Worm (Caenorhabditis elegans) whole organism, midembryonic: ENCODE measurements around the gene F23H11.4.
A peak's percentile ranks its signal among the peaks of the same experiment; 100 is the strongest.

ENCODE experiments used
- T22C8.4 ChIP-seq: fragments of 200-800 bp; sonication (Bioruptor generic); IDR thresholded peaks from 2 replicates; pipeline ENCODE4 v1.3.6; 2022; ENCODE audit warnings: missing genetic modification characterization, missing compliant biosample characterization
- cog-1 ChIP-seq: sonication (generic microtip); optimal IDR thresholded peaks from 2 replicates; lab custom pipeline; 2016; ENCODE audit warnings: missing genetic modification characterization, missing compliant biosample characterization
- flt-1 ChIP-seq: fragments of 200-800 bp; sonication (Bioruptor generic); IDR thresholded peaks from 2 replicates; pipeline ENCODE4 v1.3.6; 2022; ENCODE audit warnings: missing genetic modification characterization, missing compliant biosample characterization
- klf-2 ChIP-seq: fragments of 200-800 bp; sonication (Bioruptor generic); conservative IDR thresholded peaks from 2 replicates; pipeline ENCODE4 v1.3.6; 2022; ENCODE audit warnings: missing genetic modification reagents, missing genetic modification characterization, missing compliant biosample characterization
- med-1 ChIP-seq: sonication (generic microtip); optimal IDR thresholded peaks from 2 replicates; lab custom pipeline; 2017; ENCODE audit warnings: missing genetic modification characterization, mild to moderate bottlenecking, missing compliant biosample characterization, antibody characterized with exemption, missing genetic modification reagents; ENCODE audit not compliant: insufficient read depth
- ref-1 ChIP-seq: fragments of 200-800 bp; sonication (Bioruptor generic); conservative IDR thresholded peaks from 2 replicates; pipeline ENCODE4 v1.3.6; 2022; ENCODE audit warnings: missing genetic modification reagents, missing genetic modification characterization, missing compliant biosample characterization
- tab-1 ChIP-seq: fragments of 200-800 bp; sonication (Bioruptor generic); IDR thresholded peaks from 2 replicates; pipeline ENCODE4 v1.3.6; 2022; ENCODE audit warnings: missing genetic modification characterization, missing compliant biosample characterization
- ztf-23 ChIP-seq: fragments of 200-800 bp; sonication (Bioruptor generic); IDR thresholded peaks from 2 replicates; pipeline ENCODE4 v1.3.6; 2022; ENCODE audit warnings: missing genetic modification reagents, missing genetic modification characterization, missing compliant biosample characterization
- ztf-29 ChIP-seq: fragments of 200-800 bp; sonication (Bioruptor generic); IDR thresholded peaks from 2 replicates; pipeline ENCODE4 v1.3.6; 2022; ENCODE audit warnings: missing genetic modification reagents, missing genetic modification characterization, missing compliant biosample characterization

Gene F23H11.4

ce11 chrIII:881460-881859, 25.9 kb downstream of the F23H11.4 start:
- TF ChIP-seq ztf-23: no peak
- no peak for TF ChIP-seq cog-1 (tag; lab: Kevin White, UChicago)
- no peak for TF ChIP-seq klf-2 (GFP tag; lab: Robert Waterston, UW)
- no peak for TF ChIP-seq flt-1 (GFP tag; lab: Robert Waterston, UW)
- TF ChIP-seq tab-1 (GFP tag; lab: Robert Waterston, UW): no peak
- TF ChIP-seq ztf-29 (GFP tag; lab: Robert Waterston, UW): no peak
- TF ChIP-seq ref-1 (GFP tag; lab: Robert Waterston, UW): no peak
- TF ChIP-seq med-1 (GFP tag; lab: Kevin White, UChicago): no peak
- no peak for TF ChIP-seq T22C8.4 (GFP tag; lab: Robert Waterston, UW)

- TF ChIP-seq ztf-29 (GFP tag; lab: Robert Waterston, UW): no peak
- no peak for TF ChIP-seq ref-1 (GFP tag; lab: Robert Waterston, UW)
- no peak for TF ChIP-seq tab-1 (GFP tag; lab: Robert Waterston, UW)
- TF ChIP-seq klf-2 (GFP tag; lab: Robert Waterston, UW): no peak
These were observed 26.5 kb downstream of the F23H11.4 start for ce11 chrIII:880840-881239.

DNA sequence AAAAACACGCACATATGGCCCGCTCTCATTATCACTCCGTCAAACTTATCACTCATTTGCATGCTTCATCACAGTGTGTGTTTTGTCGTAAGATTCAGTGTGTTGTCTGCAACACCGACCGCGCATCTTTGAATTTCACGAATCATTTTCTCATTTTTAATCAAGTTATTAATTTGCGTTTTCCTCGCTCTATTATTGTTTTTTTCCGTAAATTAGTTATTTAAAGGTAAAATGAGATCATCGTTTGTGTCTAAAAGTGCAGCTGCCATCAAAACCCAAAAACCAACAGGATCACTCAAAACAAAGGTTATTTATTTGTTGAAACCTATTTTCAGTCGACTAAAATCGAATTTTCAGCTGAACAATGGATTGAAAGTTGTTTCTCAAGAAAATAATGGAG, 27.7 kb downstream of the F23H11.4 start, which contains the start of the genes T24C4.5 and ucr-2.3:
TSS of gene T24C4.5 (minus strand) at position 101 of the 400 bp plus-strand sequence.
TSS of gene ucr-2.3 (plus strand) at position 227 of the 400 bp plus-strand sequence.
- TF ChIP-seq T22C8.4 (GFP tag; lab: Robert Waterston, UW) (no peak), ref-1 (GFP tag; lab: Robert Waterston, UW) (no peak), ztf-29 (GFP tag; lab: Robert Waterston, UW) (no peak), med-1 (GFP tag; lab: Kevin White, UChicago) (no peak), ztf-23 (no peak), tab-1 (GFP tag; lab: Robert Waterston, UW) (no peak), klf-2 (GFP tag; lab: Robert Waterston, UW) (no peak), cog-1 (tag; lab: Kevin White, UChicago) (no peak), flt-1 (GFP tag; lab: Robert Waterston, UW) (no peak)

DNA sequence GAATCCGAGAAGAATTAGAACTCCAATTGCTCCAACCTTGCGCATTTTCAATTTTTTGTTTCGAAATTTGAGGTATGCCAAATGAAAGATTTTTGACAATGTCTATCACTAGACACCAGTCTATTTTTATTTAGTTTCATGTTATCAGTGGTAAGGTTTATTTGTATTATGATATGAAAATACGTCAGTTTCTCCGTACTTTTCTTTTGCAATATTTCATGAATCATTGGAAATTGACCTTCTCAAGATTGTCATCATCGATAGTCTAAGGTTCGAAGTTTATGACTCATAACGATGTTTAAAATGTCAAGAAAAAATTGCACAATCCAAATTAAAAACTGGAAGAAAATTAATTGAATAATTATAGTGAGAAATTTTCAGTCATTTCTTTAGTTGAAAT, 33.9 kb downstream of the F23H11.4 start, which contains the start of gene clc-19:
TSS of gene clc-19 (minus strand) at position 135 of the 400 bp plus-strand sequence.
- no peak for TF ChIP-seq T22C8.4 (GFP tag; lab: Robert Waterston, UW)
- TF ChIP-seq ref-1 (GFP tag; lab: Robert Waterston, UW): no peak
- no peak for TF ChIP-seq tab-1 (GFP tag; lab: Robert Waterston, UW)
- TF ChIP-seq ztf-29 (GFP tag; lab: Robert Waterston, UW): no peak
- TF ChIP-seq flt-1 (GFP tag; lab: Robert Waterston, UW): no peak
- TF ChIP-seq klf-2 (GFP tag; lab: Robert Waterston, UW): no peak

DNA sequence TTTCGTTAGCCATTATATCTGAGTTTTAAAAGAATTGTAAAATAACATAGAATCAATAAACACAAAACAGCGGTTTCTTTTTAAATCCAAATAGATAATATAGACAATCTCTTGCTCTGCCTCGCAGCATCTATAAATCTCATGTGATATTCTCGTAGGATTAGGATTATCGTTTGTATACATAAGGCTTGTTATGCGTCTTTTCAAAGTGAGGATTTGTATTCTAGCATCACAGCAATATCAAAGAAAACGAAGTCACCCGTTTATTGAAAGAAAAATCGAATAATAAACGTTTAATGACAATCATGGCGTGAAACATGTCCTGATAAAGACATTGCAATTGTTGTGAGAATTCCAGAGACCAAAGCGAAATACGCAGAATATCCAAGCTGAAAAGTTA, 35.0 kb downstream of the F23H11.4 start, which contains the start of the genes T24C4.3 and clc-20:
TSS of gene T24C4.3 (minus strand) at position 101 of the 400 bp plus-strand sequence.
TSS of gene clc-20 (plus strand) at position 211 of the 400 bp plus-strand sequence.
- TF ChIP-seq tab-1 (GFP tag; lab: Robert Waterston, UW): no peak
- TF ChIP-seq T22C8.4 (GFP tag; lab: Robert Waterston, UW): no peak
- TF ChIP-seq ref-1 (GFP tag; lab: Robert Waterston, UW): no peak
- no peak for TF ChIP-seq ztf-29 (GFP tag; lab: Robert Waterston, UW)
- no peak for TF ChIP-seq klf-2 (GFP tag; lab: Robert Waterston, UW)
- TF ChIP-seq med-1 (GFP tag; lab: Kevin White, UChicago): no peak
- TF ChIP-seq flt-1 (GFP tag; lab: Robert Waterston, UW): no peak
- no peak for TF ChIP-seq ztf-23
- no peak for TF ChIP-seq cog-1 (tag; lab: Kevin White, UChicago)

DNA sequence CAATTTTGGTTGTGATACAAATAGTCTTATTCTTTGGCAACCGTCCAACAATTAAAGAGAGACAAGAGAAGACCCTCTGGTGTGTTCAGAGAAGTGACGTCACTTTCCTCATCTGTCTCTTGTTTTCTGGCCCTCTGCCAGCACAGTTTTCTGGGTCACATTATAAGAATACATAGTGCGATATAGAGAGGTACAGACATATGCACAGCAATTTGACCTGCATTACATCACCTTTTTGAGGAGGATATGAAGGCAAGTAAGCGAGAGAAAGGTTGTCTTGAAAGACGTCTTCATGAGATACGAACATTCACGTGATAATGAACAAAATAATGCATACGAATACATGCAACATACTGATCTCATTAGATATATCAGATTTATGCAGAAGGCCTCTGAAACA, 36.8 kb downstream of the F23H11.4 start:
- TF ChIP-seq ref-1 (GFP tag; lab: Robert Waterston, UW) (no peak), ztf-29 (GFP tag; lab: Robert Waterston, UW) (no peak), med-1 (GFP tag; lab: Kevin White, UChicago) (no peak), klf-2 (GFP tag; lab: Robert Waterston, UW) (no peak), T22C8.4 (GFP tag; lab: Robert Waterston, UW) (no peak), ztf-23 (no peak), tab-1 (GFP tag; lab: Robert Waterston, UW) (no peak), cog-1 (tag; lab: Kevin White, UChicago) (no peak), flt-1 (GFP tag; lab: Robert Waterston, UW) (no peak)

- TF ChIP-seq ztf-29 (GFP tag; lab: Robert Waterston, UW): no peak
- no peak for TF ChIP-seq flt-1 (GFP tag; lab: Robert Waterston, UW)
- TF ChIP-seq T22C8.4 (GFP tag; lab: Robert Waterston, UW): 0 out of 2 replicates have a peak, but pooled peaks have one; percentile 19
- no peak for TF ChIP-seq cog-1 (tag; lab: Kevin White, UChicago)
These were observed 37.5 kb downstream of the F23H11.4 start, which contains the start of gene T24C4.2 for ce11 chrIII:869869-870268. Gene T24C4.2, minus strand, starts transcription at chrIII:869969.

- no peak for TF ChIP-seq ztf-23
- no peak for TF ChIP-seq ref-1 (GFP tag; lab: Robert Waterston, UW)
- no peak for TF ChIP-seq med-1 (GFP tag; lab: Kevin White, UChicago)
- TF ChIP-seq cog-1 (tag; lab: Kevin White, UChicago): no peak
- no peak for TF ChIP-seq ztf-29 (GFP tag; lab: Robert Waterston, UW)
- TF ChIP-seq klf-2 (GFP tag; lab: Robert Waterston, UW): no peak
These were observed 38.5 kb downstream of the F23H11.4 start for ce11 chrIII:868866-869265.

DNA sequence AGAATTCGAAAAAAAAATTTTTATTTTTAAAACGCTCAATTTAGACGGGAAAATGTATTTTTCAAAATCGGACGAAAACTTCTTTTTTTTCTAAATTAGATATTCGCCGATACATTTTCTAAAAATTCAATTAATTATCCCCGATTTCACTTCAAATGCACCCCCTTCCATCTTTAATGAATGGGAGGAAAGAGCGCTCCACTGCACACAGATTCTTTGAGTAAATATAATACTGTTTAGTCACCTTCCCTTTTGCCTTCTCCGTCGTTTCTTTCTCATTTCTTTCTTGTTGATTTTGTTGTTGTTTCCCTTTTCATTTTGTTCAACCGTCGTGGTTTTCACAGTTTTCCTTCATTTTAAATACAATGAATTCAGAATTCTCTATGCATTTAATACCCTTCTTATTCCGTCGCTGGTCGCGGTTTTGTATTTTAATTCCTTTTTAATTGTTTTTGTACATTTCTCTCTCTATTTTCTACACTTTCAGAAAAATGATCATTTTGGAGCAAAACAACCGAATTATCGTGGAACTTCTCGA, 45.5 kb downstream of the F23H11.4 start, which contains the start of gene arx-4:
TSS of gene arx-4 (plus strand) at position 488 of the 538 bp plus-strand sequence.
- TF ChIP-seq ztf-23: no peak
- no peak for TF ChIP-seq cog-1 (tag; lab: Kevin White, UChicago)
- TF ChIP-seq med-1 (GFP tag; lab: Kevin White, UChicago): no peak
- no peak for TF ChIP-seq tab-1 (GFP tag; lab: Robert Waterston, UW)
- no peak for TF ChIP-seq ref-1 (GFP tag; lab: Robert Waterston, UW)
- no peak for TF ChIP-seq ztf-29 (GFP tag; lab: Robert Waterston, UW)
- TF ChIP-seq klf-2 (GFP tag; lab: Robert Waterston, UW): no peak
- no peak for TF ChIP-seq flt-1 (GFP tag; lab: Robert Waterston, UW)
- TF ChIP-seq T22C8.4 (GFP tag; lab: Robert Waterston, UW): no peak
